Worm (Caenorhabditis elegans) whole organism, late embryonic: Measurements from ENCODE around the gene Y69A2AR.25.

Source experiments
- F13H6.1 ChIP-seq: sonication (generic microtip); optimal IDR thresholded peaks from 2 replicates; lab custom pipeline; 2016; ENCODE audit warnings: missing genetic modification characterization, missing compliant biosample characterization
- hlh-13 ChIP-seq: fragments of 200-800 bp; sonication (Bioruptor generic); optimal IDR thresholded peaks from 2 replicates; lab custom pipeline; 2018; ENCODE audit warnings: mild to moderate bottlenecking, missing genetic modification characterization, missing compliant biosample characterization
- hlh-15 ChIP-seq: sonication (generic microtip); optimal IDR thresholded peaks from 2 replicates; lab custom pipeline; 2016; ENCODE audit warnings: missing genetic modification characterization, missing compliant biosample characterization
- lin-11 ChIP-seq: fragments of 200-800 bp; sonication (Bioruptor generic); optimal IDR thresholded peaks from 2 replicates; lab custom pipeline; 2018; ENCODE audit warnings: mild to moderate bottlenecking, missing genetic modification characterization, missing compliant biosample characterization
- pqm-1 ChIP-seq: sonication (generic microtip); optimal IDR thresholded peaks from 2 replicates; lab custom pipeline; 2016; ENCODE audit warnings: missing genetic modification characterization, missing compliant biosample characterization
- rnt-1 ChIP-seq: sonication (generic microtip); optimal IDR thresholded peaks from 2 replicates; lab custom pipeline; 2016; ENCODE audit warnings: missing genetic modification characterization, missing compliant biosample characterization
- ttx-3 ChIP-seq: sonication (generic microtip); optimal IDR thresholded peaks from 2 replicates; lab custom pipeline; 2016; ENCODE audit warnings: missing genetic modification reagents, missing genetic modification characterization, missing compliant biosample characterization
- ztf-16 ChIP-seq: sonication (generic microtip); optimal IDR thresholded peaks from 2 replicates; lab custom pipeline; 2017; ENCODE audit warnings: missing genetic modification characterization, missing compliant biosample characterization

DNA sequence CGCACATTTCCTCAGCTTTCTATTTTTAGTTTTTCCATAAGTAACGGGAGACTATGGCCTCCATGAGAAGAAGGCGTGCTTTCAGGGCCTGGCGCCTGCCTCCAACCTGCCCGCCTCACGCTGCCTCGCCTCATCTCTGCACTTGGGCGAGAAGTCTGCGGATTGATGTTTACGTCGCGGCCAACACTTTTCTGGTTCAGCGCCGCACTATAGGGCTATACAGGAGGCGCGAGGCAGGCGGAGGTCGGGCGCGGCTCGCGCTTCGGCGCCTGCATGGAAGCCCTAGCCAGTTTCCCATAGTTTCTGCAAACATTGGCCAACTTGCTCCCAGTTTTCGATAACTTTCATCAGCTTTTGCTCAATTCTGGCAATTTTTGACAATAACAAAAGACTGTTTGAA is 5.0 kb upstream of the Y69A2AR.25 start:
- TF ChIP-seq hlh-15 (no peak), ttx-3 (no peak), F13H6.1 (tag; lab: Kevin White, UChicago) (no peak), rnt-1 (no peak), lin-11 (tag; lab: Kevin White, UChicago) (no peak), hlh-13 (GFP tag; lab: Kevin White, UChicago) (no peak), pqm-1 (tag; lab: Kevin White, UChicago) (no peak), ztf-16 (tag; lab: Kevin White, UChicago) (no peak)
